Worm (Caenorhabditis elegans): ENCODE measurements around the gene sop-2.

DNA sequence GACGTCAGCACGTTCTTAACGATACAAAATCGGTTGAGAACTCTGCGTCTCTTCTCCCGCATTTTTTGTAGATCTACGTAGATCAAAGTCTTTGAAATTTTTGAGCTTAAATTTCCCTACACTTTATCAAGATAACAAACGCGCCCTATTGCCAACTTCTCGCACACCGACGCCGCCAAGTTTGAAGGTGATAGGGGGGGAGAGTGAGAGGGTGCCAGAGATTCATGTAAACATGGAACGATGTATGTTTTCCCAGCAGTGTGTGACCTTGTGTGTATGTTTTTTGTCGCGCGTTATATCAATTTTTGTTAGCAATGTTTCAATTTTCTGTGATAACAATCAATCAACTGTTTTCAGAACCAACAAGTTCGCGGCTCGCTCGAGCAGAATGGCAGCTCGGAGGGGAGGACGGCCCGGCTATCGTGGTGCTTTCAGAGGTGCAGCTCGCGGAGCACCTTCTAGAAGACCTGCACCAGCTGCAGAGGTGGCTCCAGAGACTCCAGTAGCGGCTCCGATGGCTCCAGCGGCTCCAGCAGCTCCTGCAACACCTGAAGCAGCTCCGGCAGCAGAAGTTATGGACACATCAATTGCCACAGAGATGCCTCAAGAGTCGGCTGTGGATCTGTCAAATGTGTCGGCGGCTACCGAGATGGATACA lies 2.0 kb downstream of the sop-2 start:
- no peak for TF ChIP-seq tbx-37 (GFP tag; conservative IDR thresholded peaks at IDR 0.05)
- no peak for TF ChIP-seq hnd-1 (tag; optimal IDR thresholded peaks at IDR 0.05)
